Worm (Caenorhabditis elegans) whole organism, mixed stage, embryonic: Measurements from ENCODE around the gene C14A6.7.

ENCODE experiments used
- M03D4.4 ChIP-seq: sonication (generic microtip); optimal IDR thresholded peaks from 2 replicates; lab custom pipeline; 2017; ENCODE audit warnings: mild to moderate bottlenecking, missing genetic modification characterization, missing compliant biosample characterization
- blmp-1 ChIP-seq: fragments of 150-350 bp; optimal IDR thresholded peaks from 2 replicates; lab custom pipeline; 2014; ENCODE audit warnings: missing biosample characterization, missing genetic modification characterization
- ceh-39 ChIP-seq: fragments of 150-350 bp; optimal IDR thresholded peaks from 2 replicates; lab custom pipeline; 2014; ENCODE audit warnings: missing biosample characterization, missing genetic modification characterization
- ceh-83 ChIP-seq: fragments of 200-800 bp; sonication (Bioruptor generic); optimal IDR thresholded peaks from 2 replicates; lab custom pipeline; 2018; ENCODE audit warnings: mild to moderate bottlenecking, missing genetic modification characterization, missing compliant biosample characterization
- ces-1 ChIP-seq: fragments of 150-350 bp; optimal IDR thresholded peaks from 2 replicates; lab custom pipeline; 2014; ENCODE audit warnings: missing biosample characterization, missing genetic modification reagents, missing genetic modification characterization
- cnd-1 ChIP-seq: fragments of 200-800 bp; sonication (Bioruptor generic); optimal IDR thresholded peaks from 2 replicates; lab custom pipeline; 2018; ENCODE audit warnings: mild to moderate bottlenecking, missing genetic modification characterization, missing compliant biosample characterization
- drap-1 ChIP-seq: fragments of 200-800 bp; sonication (Bioruptor generic); optimal IDR thresholded peaks from 3 replicates; lab custom pipeline; 2018; ENCODE audit warnings: mild to moderate bottlenecking, missing genetic modification characterization, missing compliant biosample characterization
- elt-1 ChIP-seq: sonication (generic microtip); optimal IDR thresholded peaks from 2 replicates; lab custom pipeline; 2017; ENCODE audit warnings: missing genetic modification characterization, mild to moderate bottlenecking, missing compliant biosample characterization, antibody characterized with exemption, moderate library complexity, borderline replicate concordance; ENCODE audit not compliant: insufficient read depth
- elt-3 ChIP-seq: fragments of 150-350 bp; optimal IDR thresholded peaks from 2 replicates; lab custom pipeline; 2014; ENCODE audit warnings: missing biosample characterization, missing genetic modification characterization
- flh-1 ChIP-seq: fragments of 200-800 bp; sonication (Bioruptor generic); optimal IDR thresholded peaks from 2 replicates; lab custom pipeline; 2018; ENCODE audit warnings: mild to moderate bottlenecking, missing genetic modification characterization, moderate library complexity, missing compliant biosample characterization
- ham-2 ChIP-seq: fragments of 200-800 bp; sonication (Bioruptor generic); optimal IDR thresholded peaks from 2 replicates; lab custom pipeline; 2018; ENCODE audit warnings: mild to moderate bottlenecking, missing genetic modification characterization, missing compliant biosample characterization
- hlh-1 ChIP-seq: fragments of 150-350 bp; optimal IDR thresholded peaks from 2 replicates; lab custom pipeline; 2014; ENCODE audit warnings: missing biosample characterization, missing genetic modification reagents, missing genetic modification characterization
- lin-13 ChIP-seq: fragments of 150-350 bp; optimal IDR thresholded peaks from 2 replicates; lab custom pipeline; 2014; ENCODE audit warnings: missing biosample characterization, missing genetic modification characterization
- lin-32 ChIP-seq: fragments of 200-800 bp; sonication (Bioruptor generic); optimal IDR thresholded peaks from 2 replicates; lab custom pipeline; 2018; ENCODE audit warnings: mild to moderate bottlenecking, missing genetic modification characterization, missing compliant biosample characterization
- lsy-2 ChIP-seq: fragments of 150-350 bp; optimal IDR thresholded peaks from 2 replicates; lab custom pipeline; 2014; ENCODE audit warnings: missing biosample characterization, missing genetic modification characterization
- mab-5 ChIP-seq: fragments of 150-350 bp; optimal IDR thresholded peaks from 2 replicates; lab custom pipeline; 2014; ENCODE audit warnings: missing biosample characterization, missing genetic modification characterization
- mep-1 ChIP-seq: fragments of 150-350 bp; optimal IDR thresholded peaks from 2 replicates; lab custom pipeline; 2017; ENCODE audit warnings: missing biosample characterization, missing genetic modification reagents, missing genetic modification characterization, inconsistent platforms
- mls-2 ChIP-seq: sonication (generic microtip); optimal IDR thresholded peaks from 2 replicates; lab custom pipeline; 2016; ENCODE audit warnings: mild to moderate bottlenecking, missing genetic modification characterization, moderate library complexity, missing compliant biosample characterization
- nhr-237 ChIP-seq: fragments of 150-350 bp; optimal IDR thresholded peaks from 2 replicates; lab custom pipeline; 2014; ENCODE audit warnings: missing biosample characterization, missing genetic modification characterization
- nhr-28 ChIP-seq: fragments of 150-350 bp; optimal IDR thresholded peaks from 2 replicates; lab custom pipeline; 2014; ENCODE audit warnings: missing biosample characterization, missing genetic modification characterization
- nhr-76 ChIP-seq: sonication (generic microtip); optimal IDR thresholded peaks from 2 replicates; lab custom pipeline; 2017; ENCODE audit warnings: missing biosample characterization, missing genetic modification characterization
- pha-4 ChIP-seq: fragments of 150-350 bp; optimal IDR thresholded peaks from 2 replicates; lab custom pipeline; 2018; ENCODE audit warnings: missing biosample characterization, missing genetic modification reagents, missing genetic modification characterization
- sem-2 ChIP-seq: fragments of 200-800 bp; sonication (Bioruptor generic); optimal IDR thresholded peaks from 2 replicates; lab custom pipeline; 2018; ENCODE audit warnings: mild to moderate bottlenecking, missing genetic modification characterization, missing compliant biosample characterization
- snpc-4 ChIP-seq: fragments of 150-350 bp; optimal IDR thresholded peaks from 2 replicates; lab custom pipeline; 2014; ENCODE audit warnings: missing biosample characterization, missing genetic modification characterization
- sptf-1 ChIP-seq: sonication (generic microtip); optimal IDR thresholded peaks from 2 replicates; lab custom pipeline; 2017; ENCODE audit warnings: mild to moderate bottlenecking, missing genetic modification characterization, moderate library complexity, missing compliant biosample characterization
- tbx-8 ChIP-seq: fragments of 200-800 bp; sonication (Bioruptor generic); optimal IDR thresholded peaks from 2 replicates; lab custom pipeline; 2018; ENCODE audit warnings: mild to moderate bottlenecking, missing genetic modification characterization, moderate library complexity, missing compliant biosample characterization
- unc-120 ChIP-seq: sonication (generic microtip); optimal IDR thresholded peaks from 2 replicates; lab custom pipeline; 2017; ENCODE audit warnings: missing genetic modification characterization, missing compliant biosample characterization; ENCODE audit not compliant: poor library complexity, severe bottlenecking
- unc-62 ChIP-seq: fragments of 150-350 bp; optimal IDR thresholded peaks from 2 replicates; lab custom pipeline; 2014; ENCODE audit warnings: missing biosample characterization, missing genetic modification reagents, missing genetic modification characterization
- zip-8 ChIP-seq: fragments of 150-350 bp; optimal IDR thresholded peaks from 2 replicates; lab custom pipeline; 2014; ENCODE audit warnings: missing biosample characterization, missing genetic modification characterization
- ztf-11 ChIP-seq: fragments of 150-350 bp; optimal IDR thresholded peaks from 2 replicates; lab custom pipeline; 2014; ENCODE audit warnings: missing biosample characterization, missing genetic modification characterization

The C14A6.7 gene

ce11 chrV:18133177-18133576, 35.0 kb downstream of the C14A6.7 start, which contains the start of gene Y37H2A.18:
TSS of gene Y37H2A.18 (minus strand) at chrV:18133277.
- TF ChIP-seq nhr-76 (tag; lab: Kevin White, UChicago) = no peak

- TF ChIP-seq mep-1 (tag; lab: Kevin White, UChicago) = no peak
- TF ChIP-seq unc-62 = no peak
- TF ChIP-seq ham-2 (GFP tag; lab: Kevin White, UChicago) = no peak
- no peak for TF ChIP-seq drap-1 (GFP tag; lab: Kevin White, UChicago)
- TF ChIP-seq mls-2 (tag; lab: Kevin White, UChicago) = no peak
- no peak for TF ChIP-seq tbx-8 (GFP tag; lab: Kevin White, UChicago)
- no peak for TF ChIP-seq snpc-4
- no peak for TF ChIP-seq zip-8 (tag; lab: Kevin White, UChicago)
- no peak for TF ChIP-seq unc-120 (tag; lab: Kevin White, UChicago)
- no peak for TF ChIP-seq sem-2
- no peak for TF ChIP-seq flh-1 (GFP tag; lab: Kevin White, UChicago)
Observed at ce11 chrV:18131049-18131448, 37.1 kb downstream of the C14A6.7 start, which contains the start of gene Y37H2A.12. TSS of gene Y37H2A.12 (minus strand) at chrV:18131129.

- TF ChIP-seq lin-13 (tag; lab: Kevin White, UChicago) (no peak), unc-62 (no peak)
Observed at ce11 chrV:18128545-18128944, 39.6 kb downstream of the C14A6.7 start.

- TF ChIP-seq cnd-1 (tag; lab: Kevin White, UChicago) (no peak), pha-4 (no peak), ces-1 (GFP tag; lab: Kevin White, UChicago) (no peak), ceh-39 (tag; lab: Kevin White, UChicago) (no peak), elt-3 (tag; lab: Kevin White, UChicago) (no peak), nhr-28 (tag; lab: Kevin White, UChicago) (no peak), ztf-11 (no peak), blmp-1 (no peak), nhr-237 (tag; lab: Kevin White, UChicago) (no peak), mab-5 (tag; lab: Kevin White, UChicago) (no peak), ham-2 (GFP tag; lab: Kevin White, UChicago) (no peak), sptf-1 (no peak), M03D4.4 (tag; lab: Kevin White, UChicago) (no peak), snpc-4 (no peak), lin-13 (tag; lab: Kevin White, UChicago) (no peak), lsy-2 (tag; lab: Kevin White, UChicago) (no peak), hlh-1 (tag; lab: Kevin White, UChicago) (no peak)
Observed at ce11 chrV:18127192-18127591, 41.0 kb downstream of the C14A6.7 start, which contains the start of gene fbxa-211. TSS of gene fbxa-211 (plus strand) at chrV:18127519.

DNA sequence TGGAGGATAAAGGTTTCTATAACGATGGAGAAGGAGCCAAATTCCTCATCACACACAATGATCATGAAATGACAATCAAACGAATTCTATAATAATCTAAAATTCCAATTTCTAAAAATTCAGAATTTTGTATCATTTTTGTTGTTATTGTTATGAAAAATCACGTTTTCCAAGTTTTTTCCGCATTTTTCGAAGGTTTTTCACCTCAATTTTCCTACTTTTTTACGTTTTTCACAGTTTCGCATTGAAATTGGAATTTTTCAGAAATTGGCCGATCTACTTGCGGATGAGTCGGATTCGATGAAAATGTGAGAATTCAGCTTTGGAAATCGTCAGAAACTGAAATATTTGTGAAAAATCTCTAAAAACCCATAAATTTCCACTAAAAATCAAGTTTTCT, 43.1 kb downstream of the C14A6.7 start, which contains the start of gene fbxa-210:
fbxa-210 (plus strand) TSS at position 301 of the 400 bp plus-strand sequence.
- no peak for TF ChIP-seq ham-2 (GFP tag; lab: Kevin White, UChicago)
- TF ChIP-seq hlh-1 (tag; lab: Kevin White, UChicago) = no peak
- TF ChIP-seq lin-32 (GFP tag; lab: Kevin White, UChicago) = no peak
- no peak for TF ChIP-seq lin-13 (tag; lab: Kevin White, UChicago)
- TF ChIP-seq ztf-11 = no peak
- TF ChIP-seq M03D4.4 (tag; lab: Kevin White, UChicago) = no peak
- TF ChIP-seq nhr-76 (tag; lab: Kevin White, UChicago) = no peak
- TF ChIP-seq elt-1 (tag; lab: Kevin White, UChicago) = no peak

ce11 chrV:18123639-18124038, 44.5 kb downstream of the C14A6.7 start, which contains the start of gene fbxa-107:
TSS of gene fbxa-107 (plus strand) at chrV:18123939.
- TF ChIP-seq elt-3 (tag; lab: Kevin White, UChicago) (no peak), snpc-4 (no peak), lin-13 (tag; lab: Kevin White, UChicago) (no peak), ceh-83 (GFP tag; lab: Kevin White, UChicago) (no peak), cnd-1 (tag; lab: Kevin White, UChicago) (no peak), zip-8 (tag; lab: Kevin White, UChicago) (no peak), ces-1 (GFP tag; lab: Kevin White, UChicago) (no peak), mls-2 (tag; lab: Kevin White, UChicago) (no peak), nhr-76 (tag; lab: Kevin White, UChicago) (no peak), ham-2 (GFP tag; lab: Kevin White, UChicago) (no peak)
